Worm (Caenorhabditis elegans) whole organism, early embryonic: ENCODE data around the gene hlh-30.

Experiments used
- B0310.2 ChIP-seq: sonication (generic microtip); optimal IDR thresholded peaks from 2 replicates; lab custom pipeline; 2016; ENCODE audit warnings: mild to moderate bottlenecking, missing genetic modification characterization, missing compliant biosample characterization
- F13C5.2 ChIP-seq: sonication (generic microtip); optimal IDR thresholded peaks from 2 replicates; lab custom pipeline; 2017; ENCODE audit warnings: mild to moderate bottlenecking, missing genetic modification characterization, inconsistent platforms, missing compliant biosample characterization
- ceh-13 ChIP-seq: fragments of 200-800 bp; sonication (Bioruptor generic); optimal IDR thresholded peaks from 2 replicates; lab custom pipeline; 2018; ENCODE audit warnings: mild to moderate bottlenecking, missing genetic modification characterization, missing compliant biosample characterization
- ceh-36 ChIP-seq: sonication (generic microtip); optimal IDR thresholded peaks from 2 replicates; lab custom pipeline; 2016; ENCODE audit warnings: missing genetic modification characterization, inconsistent platforms, missing compliant biosample characterization
- sea-1 ChIP-seq: fragments of 200-800 bp; sonication (Bioruptor generic); conservative IDR thresholded peaks from 2 replicates; pipeline ENCODE4 v1.3.6; 2022; ENCODE audit warnings: missing genetic modification characterization, missing compliant biosample characterization
- tbx-37 ChIP-seq: fragments of 200-800 bp; sonication (Bioruptor generic); conservative IDR thresholded peaks from 2 replicates; pipeline ENCODE4 v1.3.6; 2022; ENCODE audit warnings: missing genetic modification reagents, missing genetic modification characterization, missing compliant biosample characterization

DNA sequence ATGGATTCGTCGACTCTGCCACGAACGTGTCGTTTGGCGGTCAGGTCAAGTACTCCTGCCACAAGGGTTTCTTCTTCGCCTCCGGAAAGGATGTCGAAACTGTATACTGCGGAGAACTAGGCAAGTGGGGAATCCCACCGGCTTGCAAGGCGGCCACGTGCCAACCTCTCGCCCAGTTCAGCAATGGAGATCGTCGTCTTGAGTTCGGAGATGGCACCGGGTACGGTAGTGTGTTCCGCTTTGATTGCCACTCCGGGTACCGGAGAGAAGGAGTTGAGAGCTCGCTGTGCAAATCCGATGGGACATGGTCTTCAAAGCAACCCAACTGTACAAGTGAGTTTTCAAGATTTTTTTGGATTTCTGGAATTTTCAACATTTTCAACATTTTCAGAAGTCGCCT is 35.1 kb downstream of the hlh-30 start:
- TF ChIP-seq ceh-13 (GFP tag; lab: Kevin White, UChicago): no peak
- TF ChIP-seq sea-1 (GFP tag; lab: Robert Waterston, UW): no peak
- TF ChIP-seq ceh-36 (tag; lab: Kevin White, UChicago): no peak
- TF ChIP-seq B0310.2 (tag; lab: Kevin White, UChicago): no peak
- no peak for TF ChIP-seq F13C5.2 (tag; lab: Kevin White, UChicago)
- no peak for TF ChIP-seq tbx-37 (GFP tag; lab: Robert Waterston, UW)
